Worm (Caenorhabditis elegans) whole organism, L2 larva: ENCODE data around the gene Y45F10D.6.

Experiments
- nhr-12 ChIP-seq: fragments of 150-350 bp; optimal IDR thresholded peaks from 2 replicates; lab custom pipeline; 2014; ENCODE audit warnings: missing biosample characterization, missing genetic modification characterization
- nhr-25 ChIP-seq: fragments of 150-350 bp; sonication (generic microtip); optimal IDR thresholded peaks from 3 replicates; lab custom pipeline; 2014; ENCODE audit warnings: missing biosample characterization, missing genetic modification characterization

DNA sequence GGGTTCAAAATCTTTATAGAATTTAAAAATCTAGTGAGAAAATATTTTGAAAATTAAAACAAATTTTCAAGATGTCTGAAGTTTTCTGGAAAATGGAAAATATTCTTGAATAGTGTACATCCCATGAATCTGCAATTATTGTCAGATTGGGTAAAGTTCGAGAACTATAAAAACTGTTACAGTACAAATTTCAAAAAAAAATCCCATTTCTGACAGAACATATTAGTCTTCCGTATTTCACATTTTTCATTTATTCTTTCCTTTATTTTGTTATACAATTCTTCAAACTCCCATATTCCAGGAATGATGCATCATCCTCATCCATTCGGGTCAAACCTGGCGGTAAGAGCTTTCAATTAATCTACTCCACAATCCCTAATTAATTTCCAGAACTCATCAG, 47.7 kb downstream of the Y45F10D.6 start, which contains the start of gene sorb-1:
- TF ChIP-seq nhr-12 (tag; lab: Kevin White, UChicago), result no peak
- TF ChIP-seq nhr-25 (tag; lab: Kevin White, UChicago), result no peak
